Worm (Caenorhabditis elegans) whole organism, L4 larva: ENCODE data around the gene Y97E10AR.4.
A peak's percentile ranks its signal among the peaks of the same experiment; 100 is the strongest.

Experiments used
- D1046.2 ChIP-seq: fragments of 200-800 bp; sonication (Bioruptor generic); IDR thresholded peaks from 2 replicates; pipeline ENCODE4 v1.3.6; 2022; ENCODE audit warnings: missing genetic modification characterization, missing compliant biosample characterization
- F10B5.3 ChIP-seq: sonication (generic microtip); optimal IDR thresholded peaks from 2 replicates; lab custom pipeline; 2016; ENCODE audit warnings: mild to moderate bottlenecking, missing genetic modification characterization, missing compliant biosample characterization
- F44E2.7 ChIP-seq: fragments of 200-800 bp; sonication (Bioruptor generic); IDR thresholded peaks from 2 replicates; pipeline ENCODE4 v2.1.2; 2022; ENCODE audit warnings: missing genetic modification characterization, missing compliant biosample characterization
- F49E8.2 ChIP-seq: sonication (generic microtip); optimal IDR thresholded peaks from 2 replicates; lab custom pipeline; 2016; ENCODE audit warnings: missing compliant biosample characterization, mild to moderate bottlenecking, missing genetic modification characterization, borderline replicate concordance
- T20F7.1 ChIP-seq: fragments of 200-800 bp; sonication (Bioruptor generic); optimal IDR thresholded peaks from 2 replicates; lab custom pipeline; 2018; ENCODE audit warnings: mild to moderate bottlenecking, missing genetic modification characterization, missing compliant biosample characterization
- Y5F2A.4 ChIP-seq: fragments of 200-800 bp; sonication (Bioruptor generic); optimal IDR thresholded peaks from 2 replicates; lab custom pipeline; 2018; ENCODE audit warnings: mild to moderate bottlenecking, missing genetic modification characterization, missing compliant biosample characterization
- ZK546.5 ChIP-seq, 2 experiments: sonication (generic microtip); optimal IDR thresholded peaks; 2 replicates each; lab custom pipeline; 2017; ENCODE audit warnings: missing biosample characterization in 2 of 2, missing genetic modification characterization in 2 of 2
- aha-1 ChIP-seq: fragments of 150-350 bp; peaks from one replicate; lab custom pipeline; 2014; ENCODE audit warnings: missing biosample characterization, missing genetic modification characterization
- ama-1 ChIP-seq: fragments of 150-350 bp; optimal IDR thresholded peaks from 2 replicates; lab custom pipeline; 2014; ENCODE audit warnings: inconsistent platforms, mixed read lengths
- ceh-20 ChIP-seq: fragments of 200-800 bp; sonication (Bioruptor generic); IDR thresholded peaks from 2 replicates; pipeline ENCODE4 v1.3.6; 2022; ENCODE audit warnings: missing genetic modification reagents, missing genetic modification characterization, missing compliant biosample characterization
- ceh-32 ChIP-seq: sonication (generic microtip); optimal IDR thresholded peaks from 2 replicates; lab custom pipeline; 2016; ENCODE audit warnings: mild to moderate bottlenecking, missing genetic modification characterization, missing compliant biosample characterization; ENCODE audit not compliant: poor library complexity
- ceh-44 ChIP-seq: fragments of 200-800 bp; sonication (Bioruptor generic); IDR thresholded peaks from 2 replicates; pipeline ENCODE4 v1.3.6; 2022; ENCODE audit warnings: missing genetic modification reagents, missing genetic modification characterization, missing compliant biosample characterization
- ctbp-1 ChIP-seq: fragments of 200-800 bp; sonication (Bioruptor generic); IDR thresholded peaks from 2 replicates; pipeline ENCODE4 v1.3.6; 2022; ENCODE audit warnings: missing genetic modification reagents, missing genetic modification characterization, missing compliant biosample characterization
- daf-12 ChIP-seq: fragments of 150-350 bp; optimal IDR thresholded peaks from 2 replicates; lab custom pipeline; 2014; ENCODE audit warnings: missing biosample characterization, missing genetic modification reagents, missing genetic modification characterization
- dmd-6 ChIP-seq: fragments of 200-800 bp; sonication (Bioruptor generic); IDR thresholded peaks from 2 replicates; pipeline ENCODE4 v1.3.6; 2022; ENCODE audit warnings: missing genetic modification reagents, missing genetic modification characterization, missing compliant biosample characterization
- dmd-8 ChIP-seq: fragments of 200-800 bp; sonication (Bioruptor generic); IDR thresholded peaks from 2 replicates; pipeline ENCODE4 v1.3.6; 2022; ENCODE audit warnings: missing genetic modification characterization, missing compliant biosample characterization
- dve-1 ChIP-seq: sonication (generic microtip); optimal IDR thresholded peaks from 2 replicates; lab custom pipeline; 2017; ENCODE audit warnings: antibody characterized with exemption, mild to moderate bottlenecking, missing genetic modification characterization, missing compliant biosample characterization; ENCODE audit not compliant: insufficient read depth
- egl-43 ChIP-seq: fragments of 200-800 bp; sonication (Bioruptor generic); IDR thresholded peaks from 2 replicates; pipeline ENCODE4 v1.3.6; 2022; ENCODE audit warnings: missing genetic modification reagents, missing genetic modification characterization, missing compliant biosample characterization
- fos-1 ChIP-seq: fragments of 150-350 bp; optimal IDR thresholded peaks from 2 replicates; lab custom pipeline; 2014; ENCODE audit warnings: missing biosample characterization, missing genetic modification characterization
- lin-13 ChIP-seq: fragments of 150-350 bp; optimal IDR thresholded peaks from 2 replicates; lab custom pipeline; 2014; ENCODE audit warnings: missing biosample characterization, missing genetic modification reagents, missing genetic modification characterization
- madf-9 ChIP-seq: fragments of 200-800 bp; sonication (Bioruptor generic); conservative IDR thresholded peaks from 2 replicates; pipeline ENCODE4 v1.3.6; 2022; ENCODE audit warnings: missing genetic modification reagents, missing genetic modification characterization, missing compliant biosample characterization
- mdl-1 ChIP-seq, 2 experiments: fragments of 150-350 bp in 1 of 2; sonication (generic microtip) in 1 of 2; optimal IDR thresholded peaks; 2 replicates each; lab custom pipeline; 2014 to 2017; ENCODE audit warnings: missing biosample characterization in 2 of 2, missing genetic modification characterization in 2 of 2
- mep-1 ChIP-seq: fragments of 150-350 bp; sonication (generic microtip); optimal IDR thresholded peaks from 3 replicates; lab custom pipeline; 2014; ENCODE audit warnings: missing biosample characterization, missing genetic modification characterization
- mxl-2 ChIP-seq: fragments of 200-800 bp; sonication (Bioruptor generic); conservative IDR thresholded peaks from 2 replicates; pipeline ENCODE4 v1.3.6; 2022; ENCODE audit warnings: missing genetic modification reagents, missing genetic modification characterization, missing compliant biosample characterization
- nhr-111 ChIP-seq: fragments of 200-800 bp; sonication (Bioruptor generic); optimal IDR thresholded peaks from 2 replicates; lab custom pipeline; 2018; ENCODE audit warnings: mild to moderate bottlenecking, missing genetic modification characterization, missing compliant biosample characterization
- nhr-237 ChIP-seq: sonication (generic microtip); optimal IDR thresholded peaks from 2 replicates; lab custom pipeline; 2017; ENCODE audit warnings: missing biosample characterization, missing genetic modification characterization
- nhr-41 ChIP-seq: fragments of 200-800 bp; sonication (Bioruptor generic); IDR thresholded peaks from 2 replicates; pipeline ENCODE4 v1.3.6; 2022; ENCODE audit warnings: missing genetic modification reagents, missing genetic modification characterization, missing compliant biosample characterization
- nhr-6 ChIP-seq: fragments of 150-350 bp; optimal IDR thresholded peaks from 2 replicates; lab custom pipeline; 2014; ENCODE audit warnings: missing biosample characterization, missing genetic modification characterization
- nhr-77 ChIP-seq: fragments of 150-350 bp; optimal IDR thresholded peaks from 2 replicates; lab custom pipeline; 2014; ENCODE audit warnings: missing biosample characterization, missing genetic modification characterization
- pqm-1 ChIP-seq: sonication (generic microtip); optimal IDR thresholded peaks from 2 replicates; lab custom pipeline; 2017; ENCODE audit warnings: missing biosample characterization, missing genetic modification characterization
- saeg-2 ChIP-seq: fragments of 200-800 bp; sonication (Bioruptor generic); IDR thresholded peaks from 2 replicates; pipeline ENCODE4 v1.3.6; 2022; ENCODE audit warnings: missing genetic modification reagents, missing genetic modification characterization, missing compliant biosample characterization
- snpc-4 ChIP-seq: fragments of 150-350 bp; optimal IDR thresholded peaks from 2 replicates; lab custom pipeline; 2014; ENCODE audit warnings: missing biosample characterization, missing genetic modification characterization
- tag-97 ChIP-seq: fragments of 200-800 bp; sonication (Bioruptor generic); IDR thresholded peaks from 2 replicates; pipeline ENCODE4 v1.3.6; 2022; ENCODE audit warnings: missing genetic modification characterization, missing compliant biosample characterization
- tra-1 ChIP-seq: fragments of 200-800 bp; sonication (Bioruptor generic); IDR thresholded peaks from 2 replicates; pipeline ENCODE4 v1.3.6; 2022; ENCODE audit warnings: missing genetic modification reagents, missing genetic modification characterization, missing compliant biosample characterization
- unc-39 ChIP-seq: sonication (generic microtip); optimal IDR thresholded peaks from 2 replicates; lab custom pipeline; 2017; ENCODE audit warnings: missing biosample characterization, missing genetic modification characterization
- zag-1 ChIP-seq: fragments of 150-350 bp; optimal IDR thresholded peaks from 2 replicates; lab custom pipeline; 2014; ENCODE audit warnings: missing biosample characterization, missing genetic modification characterization
- zip-2 ChIP-seq: fragments of 150-350 bp; optimal IDR thresholded peaks from 2 replicates; lab custom pipeline; 2014; ENCODE audit warnings: missing biosample characterization, missing genetic modification characterization
- ztf-11 ChIP-seq: fragments of 150-350 bp; optimal IDR thresholded peaks from 2 replicates; lab custom pipeline; 2014; ENCODE audit warnings: missing biosample characterization, missing genetic modification characterization

Y97E10AR.4 gene

ce11 chrV:8000929-8001513 is 9.0 kb downstream of the Y97E10AR.4 start, which contains the start of gene Y97E10AR.1 (continued):
- TF ChIP-seq tag-97 (no peak), nhr-41 (peak; percentile 9; the same call in 1 of the 2 replicates), saeg-2 (GFP tag; lab: Robert Waterston, UW) (0 out of 2 replicates have a peak, but pooled peaks have one; percentile 15), dve-1 (tag; lab: Kevin White, UChicago) (peak; percentile 73), dmd-6 (GFP tag; lab: Robert Waterston, UW) (peak; percentile 94), nhr-77 (peak; percentile 76)
- TF ChIP-seq, all 104 proteins: peak for 33

- TF ChIP-seq F49E8.2 (no peak), egl-43 (GFP tag; lab: Robert Waterston, UW) (no peak), ceh-44 (GFP tag; lab: Robert Waterston, UW) (no peak), D1046.2 (GFP tag; lab: Robert Waterston, UW) (no peak), ctbp-1 (no peak), nhr-237 (tag; lab: Kevin White, UChicago) (no peak), ceh-20 (GFP tag; lab: Robert Waterston, UW) (no peak), ztf-11 (tag; lab: Kevin White, UChicago) (no peak), nhr-77 (no peak), F10B5.3 (no peak), nhr-111 (GFP tag; lab: Kevin White, UChicago) (no peak), zag-1 (no peak), aha-1 (no peak), dmd-8 (GFP tag; lab: Robert Waterston, UW) (no peak), mxl-2 (no peak), T20F7.1 (GFP tag; lab: Kevin White, UChicago) (no peak), Y5F2A.4 (no peak), ama-1 (lab: Kevin White, UChicago) (no peak)
Measured at ce11 chrV:7995878-7996277, 14.2 kb downstream of the Y97E10AR.4 start, which contains the start of gene Y97E10AR.2. TSS of gene Y97E10AR.2 (plus strand) at chrV:7996178.

- TF ChIP-seq fos-1 (tag; lab: Kevin White, UChicago) (no peak), lin-13 (GFP tag; lab: Kevin White, UChicago) (no peak), nhr-6 (tag; lab: Kevin White, UChicago) (no peak), madf-9 (GFP tag; lab: Robert Waterston, UW) (no peak), pqm-1 (no peak), tra-1 (GFP tag; lab: Robert Waterston, UW) (no peak), daf-12 (tag; lab: Kevin White, UChicago) (no peak), ceh-32 (tag; lab: Kevin White, UChicago) (no peak), unc-39 (tag; lab: Kevin White, UChicago) (no peak), nhr-237 (tag; lab: Kevin White, UChicago) (no peak), zip-2 (tag; lab: Kevin White, UChicago) (no peak), snpc-4 (tag; lab: Kevin White, UChicago) (no peak)
Measured at ce11 chrV:7995165-7995564, 14.9 kb downstream of the Y97E10AR.4 start.

ce11 chrV:7994570-7994969 is 15.5 kb downstream of the Y97E10AR.4 start, which contains the start of gene ceh-76:
TSS of gene ceh-76 (minus strand) at chrV:7994670.
- TF ChIP-seq mdl-1 (tag; optimal IDR thresholded peaks at IDR 0.05; lab: Kevin White, UChicago), result no peak
- TF ChIP-seq ceh-32 (tag; lab: Kevin White, UChicago), result no peak
- TF ChIP-seq ztf-11 (tag; lab: Kevin White, UChicago), result no peak
- no peak for TF ChIP-seq T20F7.1 (GFP tag; lab: Kevin White, UChicago)
- no peak for TF ChIP-seq tra-1 (GFP tag; lab: Robert Waterston, UW)
- no peak for TF ChIP-seq F44E2.7 (GFP tag; lab: Robert Waterston, UW)
- no peak for TF ChIP-seq ZK546.5 (tag; optimal IDR thresholded peaks at IDR 0.05; lab: Kevin White, UChicago)
- TF ChIP-seq mep-1 (tag; lab: Kevin White, UChicago), result no peak
